Worm (Caenorhabditis elegans) whole organism, L4 larva: ENCODE measurements around the gene C15F1.1.

ENCODE experiments used
- F44E2.7 ChIP-seq: fragments of 200-800 bp; sonication (Bioruptor generic); IDR thresholded peaks from 2 replicates; pipeline ENCODE4 v2.1.2; 2022; ENCODE audit warnings: missing genetic modification characterization, missing compliant biosample characterization
- F49E8.2 ChIP-seq: sonication (generic microtip); optimal IDR thresholded peaks from 2 replicates; lab custom pipeline; 2016; ENCODE audit warnings: missing compliant biosample characterization, mild to moderate bottlenecking, missing genetic modification characterization, borderline replicate concordance
- T26A8.4 ChIP-seq: fragments of 200-800 bp; sonication (Bioruptor generic); IDR thresholded peaks from 2 replicates; pipeline ENCODE4 v1.3.6; 2022; ENCODE audit warnings: missing genetic modification characterization, missing compliant biosample characterization
- Y105C5A.15 ChIP-seq: fragments of 200-800 bp; sonication (Bioruptor generic); IDR thresholded peaks from 2 replicates; pipeline ENCODE4 v1.3.6; 2022; ENCODE audit warnings: missing genetic modification characterization, missing compliant biosample characterization
- Y48G9A.11 ChIP-seq: fragments of 200-800 bp; sonication (Bioruptor generic); IDR thresholded peaks from 2 replicates; pipeline ENCODE4 v1.3.6; 2022; ENCODE audit warnings: missing genetic modification reagents, missing genetic modification characterization, missing compliant biosample characterization
- ZK337.2 ChIP-seq: fragments of 200-800 bp; sonication (Bioruptor generic); IDR thresholded peaks from 2 replicates; pipeline ENCODE4 v1.3.6; 2022; ENCODE audit warnings: missing genetic modification reagents, missing genetic modification characterization, missing compliant biosample characterization
- ZK546.5 ChIP-seq, 2 experiments: sonication (generic microtip); optimal IDR thresholded peaks; 2 replicates each; lab custom pipeline; 2017; ENCODE audit warnings: missing biosample characterization in 2 of 2, missing genetic modification characterization in 2 of 2
- attf-4 ChIP-seq: sonication (generic microtip); optimal IDR thresholded peaks from 3 replicates; lab custom pipeline; 2017; ENCODE audit warnings: missing biosample characterization, missing genetic modification characterization
- ceh-32 ChIP-seq: sonication (generic microtip); optimal IDR thresholded peaks from 2 replicates; lab custom pipeline; 2016; ENCODE audit warnings: mild to moderate bottlenecking, missing genetic modification characterization, missing compliant biosample characterization; ENCODE audit not compliant: poor library complexity
- ceh-44 ChIP-seq: fragments of 200-800 bp; sonication (Bioruptor generic); IDR thresholded peaks from 2 replicates; pipeline ENCODE4 v1.3.6; 2022; ENCODE audit warnings: missing genetic modification reagents, missing genetic modification characterization, missing compliant biosample characterization
- ceh-62 ChIP-seq: sonication (generic microtip); optimal IDR thresholded peaks from 2 replicates; lab custom pipeline; 2017; ENCODE audit warnings: missing biosample characterization, missing genetic modification characterization
- ces-1 ChIP-seq: fragments of 150-350 bp; sonication (generic microtip); optimal IDR thresholded peaks from 4 replicates; lab custom pipeline; 2014; ENCODE audit warnings: missing biosample characterization, missing genetic modification reagents, missing genetic modification characterization
- cey-2 ChIP-seq: sonication (generic microtip); optimal IDR thresholded peaks from 3 replicates; lab custom pipeline; 2017; ENCODE audit warnings: missing genetic modification characterization, mild to moderate bottlenecking, missing compliant biosample characterization, antibody characterized with exemption, borderline replicate concordance; ENCODE audit not compliant: insufficient read depth
- ctbp-1 ChIP-seq: fragments of 200-800 bp; sonication (Bioruptor generic); IDR thresholded peaks from 2 replicates; pipeline ENCODE4 v1.3.6; 2022; ENCODE audit warnings: missing genetic modification reagents, missing genetic modification characterization, missing compliant biosample characterization
- daf-19 ChIP-seq: fragments of 200-800 bp; sonication (Bioruptor generic); conservative IDR thresholded peaks from 2 replicates; pipeline ENCODE4 v1.3.6; 2022; ENCODE audit warnings: missing genetic modification characterization, missing compliant biosample characterization
- daf-8 ChIP-seq: fragments of 200-800 bp; sonication (Bioruptor generic); IDR thresholded peaks from 2 replicates; pipeline ENCODE4 v1.3.6; 2022; ENCODE audit warnings: missing genetic modification characterization, missing compliant biosample characterization
- duxl-1 ChIP-seq: sonication (generic microtip); optimal IDR thresholded peaks from 2 replicates; lab custom pipeline; 2016; ENCODE audit warnings: mild to moderate bottlenecking, missing genetic modification characterization, moderate library complexity, missing compliant biosample characterization; ENCODE audit not compliant: poor library complexity
- egl-27 ChIP-seq: sonication (generic microtip); optimal IDR thresholded peaks from 3 replicates; lab custom pipeline; 2017; ENCODE audit warnings: missing biosample characterization, missing genetic modification reagents, missing genetic modification characterization
- fos-1 ChIP-seq: fragments of 150-350 bp; optimal IDR thresholded peaks from 2 replicates; lab custom pipeline; 2014; ENCODE audit warnings: missing biosample characterization, missing genetic modification characterization
- hlh-30 ChIP-seq: sonication (generic microtip); optimal IDR thresholded peaks from 2 replicates; lab custom pipeline; 2017; ENCODE audit warnings: antibody characterized with exemption, mild to moderate bottlenecking, missing genetic modification characterization, missing compliant biosample characterization; ENCODE audit not compliant: insufficient read depth
- jun-1 ChIP-seq: fragments of 150-350 bp; optimal IDR thresholded peaks from 2 replicates; lab custom pipeline; 2014; ENCODE audit warnings: missing biosample characterization, missing genetic modification reagents, missing genetic modification characterization
- lim-7 ChIP-seq: fragments of 200-800 bp; sonication (Bioruptor generic); IDR thresholded peaks from 2 replicates; pipeline ENCODE4 v1.3.6; 2022; ENCODE audit warnings: missing genetic modification characterization, missing compliant biosample characterization
- lin-1 ChIP-seq: fragments of 200-800 bp; sonication (Bioruptor generic); IDR thresholded peaks from 2 replicates; pipeline ENCODE4 v1.3.6; 2022; ENCODE audit warnings: missing genetic modification reagents, missing genetic modification characterization, missing compliant biosample characterization
- lin-13 ChIP-seq: fragments of 150-350 bp; optimal IDR thresholded peaks from 2 replicates; lab custom pipeline; 2014; ENCODE audit warnings: missing biosample characterization, missing genetic modification reagents, missing genetic modification characterization
- lin-38 ChIP-seq: fragments of 200-800 bp; sonication (Bioruptor generic); IDR thresholded peaks from 2 replicates; pipeline ENCODE4 v1.3.6; 2022; ENCODE audit warnings: missing genetic modification reagents, missing genetic modification characterization, missing compliant biosample characterization
- lin-39 ChIP-seq: fragments of 150-350 bp; optimal IDR thresholded peaks from 2 replicates; lab custom pipeline; 2014; ENCODE audit warnings: missing biosample characterization, missing genetic modification reagents, missing genetic modification characterization
- lir-3 ChIP-seq: sonication (generic microtip); optimal IDR thresholded peaks from 2 replicates; lab custom pipeline; 2016; ENCODE audit warnings: mild to moderate bottlenecking, missing genetic modification characterization, missing compliant biosample characterization
- lsy-2 ChIP-seq, 2 experiments: fragments of 150-350 bp in 1 of 2; sonication (generic microtip) in 1 of 2; optimal IDR thresholded peaks; 2 replicates each; lab custom pipeline; 2014 to 2017; ENCODE audit warnings: missing biosample characterization in 2 of 2, missing genetic modification characterization in 2 of 2
- madf-5 ChIP-seq, 2 experiments: fragments of 200-800 bp; sonication (Bioruptor generic); IDR thresholded peaks; 2 replicates each; pipeline ENCODE4 v1.3.6; 2022; ENCODE audit warnings: missing compliant biosample characterization in 2 of 2, missing genetic modification characterization in 2 of 2
- mdl-1 ChIP-seq, 2 experiments: fragments of 150-350 bp in 1 of 2; sonication (generic microtip) in 1 of 2; optimal IDR thresholded peaks; 2 replicates each; lab custom pipeline; 2014 to 2017; ENCODE audit warnings: missing biosample characterization in 2 of 2, missing genetic modification characterization in 2 of 2
- mdt-29 ChIP-seq: fragments of 200-800 bp; sonication (Bioruptor generic); IDR thresholded peaks from 2 replicates; pipeline ENCODE4 v1.3.6; 2022; ENCODE audit warnings: missing genetic modification reagents, missing genetic modification characterization, missing compliant biosample characterization
- mep-1 ChIP-seq: fragments of 150-350 bp; sonication (generic microtip); optimal IDR thresholded peaks from 3 replicates; lab custom pipeline; 2014; ENCODE audit warnings: missing biosample characterization, missing genetic modification characterization
- mes-2 ChIP-seq: sonication (generic microtip); optimal IDR thresholded peaks from 2 replicates; lab custom pipeline; 2016; ENCODE audit warnings: missing genotype, mild to moderate bottlenecking, missing genetic modification characterization, missing compliant biosample characterization; ENCODE audit not compliant: poor library complexity, severe bottlenecking
- mxl-3 ChIP-seq: fragments of 200-800 bp; sonication (Bioruptor generic); optimal IDR thresholded peaks from 2 replicates; lab custom pipeline; 2018; ENCODE audit warnings: mild to moderate bottlenecking, missing genetic modification characterization, missing compliant biosample characterization
- nhr-11 ChIP-seq: fragments of 150-350 bp; optimal IDR thresholded peaks from 2 replicates; lab custom pipeline; 2014; ENCODE audit warnings: missing biosample characterization, missing genetic modification characterization
- nhr-237 ChIP-seq: sonication (generic microtip); optimal IDR thresholded peaks from 2 replicates; lab custom pipeline; 2017; ENCODE audit warnings: missing biosample characterization, missing genetic modification characterization
- nhr-28 ChIP-seq: fragments of 150-350 bp; optimal IDR thresholded peaks from 2 replicates; lab custom pipeline; 2014; ENCODE audit warnings: missing biosample characterization, missing genetic modification characterization
- nhr-6 ChIP-seq: fragments of 150-350 bp; optimal IDR thresholded peaks from 2 replicates; lab custom pipeline; 2014; ENCODE audit warnings: missing biosample characterization, missing genetic modification characterization
- php-3 ChIP-seq: fragments of 200-800 bp; sonication (Bioruptor generic); IDR thresholded peaks from 2 replicates; pipeline ENCODE4 v1.3.6; 2022; ENCODE audit warnings: missing genetic modification reagents, missing genetic modification characterization, missing compliant biosample characterization
- pqm-1 ChIP-seq: sonication (generic microtip); optimal IDR thresholded peaks from 2 replicates; lab custom pipeline; 2017; ENCODE audit warnings: missing biosample characterization, missing genetic modification characterization
- set-16 ChIP-seq: fragments of 200-800 bp; sonication (Bioruptor generic); IDR thresholded peaks from 2 replicates; pipeline ENCODE4 v1.3.6; 2022; ENCODE audit warnings: missing genetic modification reagents, missing genetic modification characterization, missing compliant biosample characterization
- skn-1 ChIP-seq: fragments of 150-350 bp; optimal IDR thresholded peaks from 2 replicates; lab custom pipeline; 2014; ENCODE audit warnings: missing biosample characterization, missing genetic modification characterization
- snpc-4 ChIP-seq: fragments of 150-350 bp; optimal IDR thresholded peaks from 2 replicates; lab custom pipeline; 2014; ENCODE audit warnings: missing biosample characterization, missing genetic modification characterization
- spr-1 ChIP-seq: sonication (generic microtip); optimal IDR thresholded peaks from 2 replicates; lab custom pipeline; 2016; ENCODE audit warnings: mild to moderate bottlenecking, missing genetic modification characterization, missing compliant biosample characterization
- unc-39 ChIP-seq: sonication (generic microtip); optimal IDR thresholded peaks from 2 replicates; lab custom pipeline; 2017; ENCODE audit warnings: missing biosample characterization, missing genetic modification characterization
- unc-62 ChIP-seq, 3 experiments: fragments of 150-350 bp in 1 of 3; sonication (generic microtip); optimal IDR thresholded peaks in 2 of 3; peaks in 1 of 3; 1 replicate in 1 of 3; 2 replicates in 2 of 3; lab custom pipeline; 2014 to 2017; ENCODE audit warnings: missing biosample characterization in 3 of 3, missing genetic modification characterization in 3 of 3, missing genetic modification reagents in 3 of 3, missing genotype in 1 of 3
- zag-1 ChIP-seq: fragments of 150-350 bp; optimal IDR thresholded peaks from 2 replicates; lab custom pipeline; 2014; ENCODE audit warnings: missing biosample characterization, missing genetic modification characterization
- zfp-2 ChIP-seq: sonication (generic microtip); optimal IDR thresholded peaks from 2 replicates; lab custom pipeline; 2016; ENCODE audit warnings: mild to moderate bottlenecking, missing genetic modification characterization, missing compliant biosample characterization
- zfp-3 ChIP-seq: fragments of 200-800 bp; sonication (Bioruptor generic); conservative IDR thresholded peaks from 2 replicates; pipeline ENCODE4 v1.3.6; 2022; ENCODE audit warnings: missing genetic modification reagents, missing genetic modification characterization, missing compliant biosample characterization
- zip-2 ChIP-seq: fragments of 150-350 bp; optimal IDR thresholded peaks from 2 replicates; lab custom pipeline; 2014; ENCODE audit warnings: missing biosample characterization, missing genetic modification characterization
- ztf-7 ChIP-seq: fragments of 150-350 bp; optimal IDR thresholded peaks from 2 replicates; lab custom pipeline; 2014; ENCODE audit warnings: missing biosample characterization, missing genetic modification characterization

The C15F1.1 gene

DNA sequence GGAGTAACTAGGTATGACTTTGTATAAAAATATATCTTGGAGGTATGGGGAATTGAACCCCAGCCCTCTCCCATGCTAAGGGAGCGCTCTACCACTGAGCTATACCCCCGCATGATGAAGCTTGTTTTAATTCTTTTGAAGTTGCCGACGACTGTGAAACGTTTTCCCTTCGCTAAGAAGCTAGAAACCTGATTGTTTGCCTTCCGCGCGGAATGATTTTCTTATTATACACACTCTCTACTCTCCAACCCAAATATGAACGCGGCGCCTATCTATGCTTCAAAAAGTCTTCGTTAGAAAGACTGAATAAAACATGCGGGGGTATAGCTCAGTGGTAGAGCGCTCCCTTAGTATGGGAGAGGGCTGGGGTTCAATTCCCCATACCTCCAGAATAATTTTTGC lies 13.3 kb downstream of the C15F1.1 start (continued):
- no peak for TF ChIP-seq pqm-1
- TF ChIP-seq duxl-1: no peak
- TF ChIP-seq ces-1 (GFP tag; lab: Kevin White, UChicago): no peak
- no peak for TF ChIP-seq Y105C5A.15
- TF ChIP-seq egl-27 (tag; lab: Kevin White, UChicago): no peak
- TF ChIP-seq snpc-4 (tag; lab: Kevin White, UChicago): no peak
- TF ChIP-seq lin-39 (tag; lab: Kevin White, UChicago): no peak
- TF ChIP-seq fos-1: no peak
- TF ChIP-seq lir-3 (tag; lab: Kevin White, UChicago): peak; percentile 53
- TF ChIP-seq lin-38: peak; percentile 72
- TF ChIP-seq F49E8.2: peak; percentile 20
- TF ChIP-seq lin-1 (GFP tag; lab: Robert Waterston, UW): 0 out of 2 replicates have a peak, but pooled peaks have one; percentile 31
- TF ChIP-seq mes-2 (tag; lab: Kevin White, UChicago): peak; percentile 25
- TF ChIP-seq lin-13 (GFP tag; lab: Kevin White, UChicago): peak; percentile 51
- no peak for TF ChIP-seq ZK546.5 (tag; optimal IDR thresholded peaks at IDR 0.05; lab: Kevin White, UChicago)
- TF ChIP-seq ZK337.2: no peak
- TF ChIP-seq madf-5 (GFP tag; IDR thresholded peaks at IDR 0.05; lab: Robert Waterston, UW): 0 out of 4 replicates have a peak, but pooled peaks of 1 of the 2 experiments have one; percentile 82
- no peak for TF ChIP-seq set-16 (GFP tag; lab: Robert Waterston, UW)
- TF ChIP-seq Y48G9A.11: 0 out of 2 replicates have a peak, but pooled peaks have one; percentile 24
- no peak for TF ChIP-seq unc-39
- peak; percentile 56 for TF ChIP-seq spr-1 (tag; lab: Kevin White, UChicago)
- TF ChIP-seq unc-62 (GFP tag; optimal IDR thresholded peaks at IDR 0.05 in 1 of 2; lab: Kevin White, UChicago): peak in 1 of 2 experiments; percentile 21
- no peak for TF ChIP-seq unc-62 (tag; optimal IDR thresholded peaks at IDR 0.05; lab: Kevin White, UChicago)
- TF ChIP-seq mdt-29 (GFP tag; lab: Robert Waterston, UW): peak; percentile 46; the same call in 1 of the 2 replicates
- no peak for TF ChIP-seq skn-1 (tag; lab: Kevin White, UChicago)
- TF ChIP-seq nhr-237 (tag; lab: Kevin White, UChicago): no peak
- TF ChIP-seq ceh-62 (tag; lab: Kevin White, UChicago): no peak
- TF ChIP-seq attf-4: no peak
- TF ChIP-seq ceh-44 (GFP tag; lab: Robert Waterston, UW): no peak
- no peak for TF ChIP-seq zip-2 (tag; lab: Kevin White, UChicago)
- TF ChIP-seq mdl-1 (tag; optimal IDR thresholded peaks at IDR 0.05; lab: Kevin White, UChicago): no peak
- no peak for TF ChIP-seq zfp-3 (GFP tag; lab: Robert Waterston, UW)
- TF ChIP-seq zag-1: no peak
- peak; percentile 75 for TF ChIP-seq T26A8.4 (GFP tag; lab: Robert Waterston, UW)
- TF ChIP-seq ceh-32: peak; percentile 24
- no peak for TF ChIP-seq jun-1
- no peak for TF ChIP-seq daf-8 (GFP tag; lab: Robert Waterston, UW)
- no peak for TF ChIP-seq php-3 (GFP tag; lab: Robert Waterston, UW)
- TF ChIP-seq cey-2 (tag; lab: Kevin White, UChicago): no peak
- TF ChIP-seq ztf-7: no peak
- no peak for TF ChIP-seq mxl-3 (GFP tag; lab: Kevin White, UChicago)
- TF ChIP-seq ctbp-1 (GFP tag; lab: Robert Waterston, UW): peak; percentile 49; the same call in 1 of the 2 replicates
- peak in 1 of 2 experiments; percentile 25 for TF ChIP-seq lsy-2 (tag; optimal IDR thresholded peaks at IDR 0.05; lab: Kevin White, UChicago)
- 0 out of 2 replicates have a peak, but pooled peaks have one; percentile 49 for TF ChIP-seq F44E2.7 (GFP tag; lab: Robert Waterston, UW)
- no peak for TF ChIP-seq zfp-2 (tag; lab: Kevin White, UChicago)
- TF ChIP-seq nhr-28 (tag; lab: Kevin White, UChicago): no peak
- peak; percentile 61; the same call in 1 of the 2 replicates for TF ChIP-seq lim-7 (GFP tag; lab: Robert Waterston, UW)
- peak; percentile 64; the same call in 1 of the 2 replicates for TF ChIP-seq daf-19 (GFP tag; lab: Robert Waterston, UW)
- no peak for TF ChIP-seq nhr-6 (tag; lab: Kevin White, UChicago)
- TF ChIP-seq mep-1: peak; percentile 50
- TF ChIP-seq nhr-11: no peak
- TF ChIP-seq hlh-30 (tag; lab: Kevin White, UChicago): peak; percentile 30
